Fruit fly (Drosophila melanogaster) whole organism, embryonic: Measurements from ENCODE around the gene CG9021.

Experiments
- CG11504 ChIP-seq: fragments of 200-800 bp; sonication (Bioruptor generic); optimal IDR thresholded peaks from 3 replicates; lab custom pipeline; 2019; ENCODE audit warnings: missing biosample characterization, mild to moderate bottlenecking, missing genetic modification characterization, moderate library complexity
- CG12155 ChIP-seq: fragments of 200-800 bp; sonication (Bioruptor generic); optimal IDR thresholded peaks from 3 replicates; lab custom pipeline; 2016; ENCODE audit warnings: missing biosample characterization, missing genetic modification characterization
- CG1233 ChIP-seq: fragments of 200-800 bp; sonication (Bioruptor generic); optimal IDR thresholded peaks from 4 replicates; lab custom pipeline; 2018; ENCODE audit warnings: missing biosample characterization, mild to moderate bottlenecking, missing genetic modification characterization
- CG12942 ChIP-seq: fragments of 200-800 bp; sonication (Bioruptor generic); optimal IDR thresholded peaks from 3 replicates; lab custom pipeline; 2016; ENCODE audit warnings: missing biosample characterization, missing genetic modification characterization
- CG14667 ChIP-seq: fragments of 200-800 bp; sonication (Bioruptor generic); IDR thresholded peaks from 2 replicates; pipeline ENCODE4 v1.3.6; 2022; ENCODE audit warnings: missing biosample characterization, missing genetic modification characterization
- CG15269 ChIP-seq: fragments of 200-800 bp; sonication (Bioruptor generic); optimal IDR thresholded peaks from 2 replicates; lab custom pipeline; 2018; ENCODE audit warnings: missing biosample characterization, mild to moderate bottlenecking, missing genetic modification characterization, moderate library complexity
- CG16815 ChIP-seq: fragments of 200-800 bp; sonication (Bioruptor generic); optimal IDR thresholded peaks from 3 replicates; lab custom pipeline; 2017; ENCODE audit warnings: missing biosample characterization, mild to moderate bottlenecking, missing genetic modification characterization
- CG17359 ChIP-seq: fragments of 200-800 bp; sonication (Bioruptor generic); optimal IDR thresholded peaks from 3 replicates; lab custom pipeline; 2018; ENCODE audit warnings: missing biosample characterization, mild to moderate bottlenecking, missing genetic modification characterization, moderate library complexity
- CG17612 ChIP-seq: fragments of 200-800 bp; sonication (Bioruptor generic); IDR thresholded peaks from 2 replicates; pipeline ENCODE4 v1.3.6; 2022; ENCODE audit warnings: missing biosample characterization, missing genetic modification characterization
- CG17802 ChIP-seq: fragments of 200-800 bp; sonication (Bioruptor generic); optimal IDR thresholded peaks from 2 replicates; lab custom pipeline; 2018; ENCODE audit warnings: missing biosample characterization, mild to moderate bottlenecking, missing genetic modification characterization, moderate library complexity
- CG18262 ChIP-seq: fragments of 200-800 bp; optimal IDR thresholded peaks from 3 replicates; lab custom pipeline; 2019; ENCODE audit warnings: missing biosample characterization, mild to moderate bottlenecking, missing genetic modification characterization, moderate library complexity
- CG3407 ChIP-seq: fragments of 200-800 bp; sonication (Bioruptor generic); optimal IDR thresholded peaks from 2 replicates; lab custom pipeline; 2018; ENCODE audit warnings: missing biosample characterization, mild to moderate bottlenecking, missing genetic modification characterization
- CG34376 ChIP-seq: fragments of 200-800 bp; sonication (Bioruptor generic); optimal IDR thresholded peaks from 2 replicates; lab custom pipeline; 2018; ENCODE audit warnings: missing biosample characterization, mild to moderate bottlenecking, missing genetic modification characterization
- CG34422 ChIP-seq: fragments of 200-800 bp; sonication (Bioruptor generic); IDR thresholded peaks from 3 replicates; pipeline ENCODE4 v1.3.6; 2022; ENCODE audit warnings: missing biosample characterization, missing genetic modification characterization
- CG4617 ChIP-seq: fragments of 200-800 bp; sonication (Bioruptor generic); optimal IDR thresholded peaks from 3 replicates; lab custom pipeline; 2016; ENCODE audit warnings: missing biosample characterization, missing genetic modification characterization, borderline replicate concordance
- Chrac-16 ChIP-seq: fragments of 200-800 bp; sonication (Bioruptor generic); optimal IDR thresholded peaks from 3 replicates; lab custom pipeline; 2016; ENCODE audit warnings: missing biosample characterization, missing genetic modification characterization
- D19B ChIP-seq: fragments of 200-800 bp; sonication (Bioruptor generic); optimal IDR thresholded peaks from 2 replicates; lab custom pipeline; 2017; ENCODE audit warnings: missing biosample characterization, mild to moderate bottlenecking, missing genetic modification characterization
- Fer1 ChIP-seq: fragments of 200-800 bp; sonication (Bioruptor generic); optimal IDR thresholded peaks from 2 replicates; lab custom pipeline; 2017; ENCODE audit warnings: missing biosample characterization, mild to moderate bottlenecking, missing genetic modification characterization
- HmgD ChIP-seq: fragments of 200-800 bp; sonication (Bioruptor generic); optimal IDR thresholded peaks from 3 replicates; lab custom pipeline; 2016; ENCODE audit warnings: missing biosample characterization, missing genetic modification characterization
- Kr ChIP-seq: fragments of 200-800 bp; sonication (Bioruptor generic); optimal IDR thresholded peaks from 2 replicates; lab custom pipeline; 2017; ENCODE audit warnings: missing biosample characterization, mild to moderate bottlenecking, missing genetic modification characterization
- Lhr ChIP-seq: fragments of 200-800 bp; sonication (Bioruptor generic); optimal IDR thresholded peaks from 3 replicates; lab custom pipeline; 2017; ENCODE audit warnings: mild to moderate bottlenecking, missing biosample characterization, missing genetic modification reagents, missing genetic modification characterization
- MESR4 ChIP-seq: fragments of 200-800 bp; sonication (Bioruptor generic); optimal IDR thresholded peaks from 2 replicates; lab custom pipeline; 2018; ENCODE audit warnings: missing biosample characterization, mild to moderate bottlenecking, missing genetic modification characterization, moderate library complexity
- MTF-1 ChIP-seq: fragments of 200-800 bp; sonication (Bioruptor generic); optimal IDR thresholded peaks from 2 replicates; lab custom pipeline; 2018; ENCODE audit warnings: missing biosample characterization, mild to moderate bottlenecking, missing genetic modification characterization, borderline replicate concordance
- Med ChIP-seq: fragments of 200-800 bp; sonication (Bioruptor generic); peaks from one replicate; lab custom pipeline; 2016; ENCODE audit warnings: missing biosample characterization, missing genetic modification characterization, mild to moderate bottlenecking, inconsistent platforms, moderate library complexity
- PHDP ChIP-seq: fragments of 200-800 bp; sonication (Bioruptor generic); optimal IDR thresholded peaks from 3 replicates; lab custom pipeline; 2018; ENCODE audit warnings: missing biosample characterization, mild to moderate bottlenecking, missing genetic modification characterization, moderate library complexity
- Tbp ChIP-seq: fragments of >200 bp; optimal IDR thresholded peaks from 2 replicates; lab custom pipeline; 2018; ENCODE audit warnings: missing biosample characterization, missing genetic modification characterization
- cad ChIP-seq: fragments of >200 bp; optimal IDR thresholded peaks from 2 replicates; lab custom pipeline; 2017; ENCODE audit warnings: missing biosample characterization, missing genetic modification characterization
- caup ChIP-seq: fragments of 200-800 bp; sonication (Bioruptor generic); optimal IDR thresholded peaks from 3 replicates; lab custom pipeline; 2017; ENCODE audit warnings: missing biosample characterization, mild to moderate bottlenecking, missing genetic modification characterization, moderate library complexity; ENCODE audit not compliant: severe bottlenecking
- croc ChIP-seq: fragments of 200-800 bp; sonication (Bioruptor generic); conservative IDR thresholded peaks from 3 replicates; pipeline ENCODE4 v1.3.6; 2022; ENCODE audit warnings: missing biosample characterization, missing genetic modification characterization
- crp ChIP-seq, 2 experiments: fragments of 200-800 bp; sonication (Bioruptor generic); optimal IDR thresholded peaks; 2 replicates in 1 of 2; 3 replicates in 1 of 2; lab custom pipeline; 2017; ENCODE audit warnings: missing biosample characterization in 2 of 2, missing genetic modification characterization in 2 of 2, mild to moderate bottlenecking in 1 of 2, moderate library complexity in 1 of 2
- dimm ChIP-seq: fragments of 200-800 bp; sonication (Bioruptor generic); IDR thresholded peaks from 2 replicates; pipeline ENCODE4 v1.3.6; 2022; ENCODE audit warnings: missing biosample characterization, missing genetic modification characterization
- ems ChIP-seq: fragments of 200-800 bp; sonication (Bioruptor generic); optimal IDR thresholded peaks from 3 replicates; lab custom pipeline; 2016; ENCODE audit warnings: missing biosample characterization, missing genetic modification characterization
- fd3F ChIP-seq: fragments of 200-800 bp; sonication (Bioruptor generic); optimal IDR thresholded peaks from 2 replicates; lab custom pipeline; 2018; ENCODE audit warnings: missing biosample characterization, mild to moderate bottlenecking, missing genetic modification characterization, moderate library complexity
- gcm2 ChIP-seq: fragments of 200-800 bp; sonication (Bioruptor generic); optimal IDR thresholded peaks from 2 replicates; lab custom pipeline; 2016; ENCODE audit warnings: missing biosample characterization, missing genetic modification characterization
- gem ChIP-seq: fragments of 200-800 bp; sonication (Bioruptor generic); optimal IDR thresholded peaks from 2 replicates; lab custom pipeline; 2019; ENCODE audit warnings: missing biosample characterization, mild to moderate bottlenecking, missing genetic modification characterization, moderate library complexity
- ind ChIP-seq: fragments of 200-800 bp; sonication (Bioruptor generic); optimal IDR thresholded peaks from 3 replicates; lab custom pipeline; 2016; ENCODE audit warnings: missing biosample characterization, missing genetic modification characterization
- jigr1 ChIP-seq: fragments of 200-800 bp; sonication (Bioruptor generic); IDR thresholded peaks from 3 replicates; pipeline ENCODE4 v1.3.6; 2022; ENCODE audit warnings: missing biosample characterization, missing genetic modification characterization
- lmd ChIP-seq: fragments of 200-800 bp; sonication (Bioruptor generic); IDR thresholded peaks from 2 replicates; pipeline ENCODE4 v1.3.6; 2022; ENCODE audit warnings: missing biosample characterization, missing genetic modification characterization
- luna ChIP-seq: fragments of 200-800 bp; sonication (Bioruptor generic); optimal IDR thresholded peaks from 2 replicates; lab custom pipeline; 2016; ENCODE audit warnings: missing biosample characterization, missing genetic modification characterization
- nau ChIP-seq: fragments of 200-800 bp; sonication (Bioruptor generic); optimal IDR thresholded peaks from 3 replicates; lab custom pipeline; 2017; ENCODE audit warnings: missing biosample characterization, mild to moderate bottlenecking, missing genetic modification characterization, missing genetic modification reagents
- nom ChIP-seq: fragments of 200-800 bp; sonication (Bioruptor generic); optimal IDR thresholded peaks from 2 replicates; lab custom pipeline; 2017; ENCODE audit warnings: missing biosample characterization, missing genetic modification characterization, mild to moderate bottlenecking, moderate library complexity, missing genetic modification reagents
- pan ChIP-seq, 4 experiments: fragments of >200 bp in 3 of 4; fragments of 200-800 bp in 1 of 4; sonication (Bioruptor generic) in 1 of 4; optimal IDR thresholded peaks in 3 of 4; IDR thresholded peaks in 1 of 4; 2 replicates each; pipeline versions ENCODE4 v1.3.6 to Lab custom; 2017 to 2022; ENCODE audit warnings: missing biosample characterization in 2 of 4, missing genetic modification characterization in 2 of 4, mixed read lengths in 1 of 4
- phol ChIP-seq: fragments of 200-800 bp; sonication (Bioruptor generic); optimal IDR thresholded peaks from 3 replicates; lab custom pipeline; 2018; ENCODE audit warnings: missing biosample characterization, mild to moderate bottlenecking, missing genetic modification characterization, moderate library complexity
- pzg ChIP-seq: fragments of 200-800 bp; sonication (Bioruptor generic); optimal IDR thresholded peaks from 3 replicates; lab custom pipeline; 2018; ENCODE audit warnings: missing biosample characterization, mild to moderate bottlenecking, missing genetic modification characterization, moderate library complexity
- shn ChIP-seq: fragments of 200-800 bp; sonication (Bioruptor generic); optimal IDR thresholded peaks from 3 replicates; lab custom pipeline; 2016; ENCODE audit warnings: missing biosample characterization, missing genetic modification characterization
- slou ChIP-seq: fragments of 200-800 bp; sonication (Bioruptor generic); optimal IDR thresholded peaks from 3 replicates; lab custom pipeline; 2016; ENCODE audit warnings: missing biosample characterization, missing genetic modification characterization
- sqz ChIP-seq: fragments of 200-800 bp; sonication (Bioruptor generic); optimal IDR thresholded peaks from 3 replicates; lab custom pipeline; 2018; ENCODE audit warnings: missing biosample characterization, mild to moderate bottlenecking, missing genetic modification characterization
- stc ChIP-seq: fragments of 200-800 bp; sonication (Bioruptor generic); IDR thresholded peaks from 2 replicates; pipeline ENCODE4 v1.3.6; 2022; ENCODE audit warnings: missing biosample characterization, missing genetic modification characterization

The CG9021 gene

dm6 chr2L:5948775-5949526 is 44.5 kb upstream of the CG9021 start, which contains the start of gene CG9044 (continued):
- TF ChIP-seq ems (GFP tag; lab: Kevin White, UChicago) (peak; percentile 30), jigr1 (GFP tag; lab: Robert Waterston, UW) (0 out of 3 replicates have a peak, but pooled peaks have one; percentile 23), croc (GFP tag; lab: Robert Waterston, UW) (peak; percentile 28; the same call in 1 of the 3 replicates), CG17612 (GFP tag; lab: Robert Waterston, UW) (no peak), crp (GFP tag; optimal IDR thresholded peaks at IDR 0.05; lab: Kevin White, UChicago) (no peak), phol (tag; lab: Kevin White, UChicago) (peak; percentile 78), CG34422 (GFP tag; lab: Robert Waterston, UW) (peak; percentile 49; the same call in 1 of the 3 replicates), MESR4 (GFP tag; lab: Kevin White, UChicago) (no peak), Lhr (GFP tag; lab: Kevin White, UChicago) (peak; percentile 46), CG14667 (GFP tag; lab: Robert Waterston, UW) (no peak), nau (no peak), sqz (GFP tag; lab: Kevin White, UChicago) (no peak), Med (GFP tag; lab: Kevin White, UChicago) (peak; percentile 93), stc (GFP tag; lab: Robert Waterston, UW) (no peak), D19B (GFP tag; lab: Kevin White, UChicago) (no peak), CG17359 (tag; lab: Kevin White, UChicago) (no peak), Tbp (GFP tag; lab: Kevin White, UChicago) (no peak), luna (GFP tag; lab: Kevin White, UChicago) (no peak), pan (optimal IDR thresholded peaks at IDR 0.05; lab: Kevin White, UChicago) (no peak), pan (GFP tag; optimal IDR thresholded peaks at IDR 0.05 in 1 of 2, IDR thresholded peaks at IDR 0.05 in 1 of 2) (no peak), CG3407 (GFP tag; lab: Kevin White, UChicago) (no peak), CG15269 (tag; lab: Kevin White, UChicago) (no peak), fd3F (GFP tag; lab: Kevin White, UChicago) (peak; percentile 46), CG12942 (peak; percentile 36), cad (GFP tag; lab: Kevin White, UChicago) (no peak), Chrac-16 (GFP tag; lab: Kevin White, UChicago) (peak; percentile 61), CG16815 (GFP tag; lab: Kevin White, UChicago) (peak; percentile 21), pzg (GFP tag; lab: Kevin White, UChicago) (peak; percentile 69), nom (GFP tag; lab: Kevin White, UChicago) (no peak), CG11504 (tag; lab: Kevin White, UChicago) (no peak), CG12155 (GFP tag; lab: Kevin White, UChicago) (peak; percentile 57), shn (GFP tag; lab: Kevin White, UChicago) (peak; percentile 57), CG4617 (peak; percentile 75), CG1233 (GFP tag; lab: Kevin White, UChicago) (peak; percentile 39), CG34376 (GFP tag; lab: Kevin White, UChicago) (no peak), PHDP (tag; lab: Kevin White, UChicago) (no peak), dimm (GFP tag; lab: Robert Waterston, UW) (no peak), MTF-1 (GFP tag; lab: Kevin White, UChicago) (no peak), CG17802 (tag; lab: Kevin White, UChicago) (peak; percentile 27), ind (GFP tag; lab: Kevin White, UChicago) (peak; percentile 66), lmd (GFP tag; lab: Robert Waterston, UW) (peak; percentile 59; the same call in 1 of the 2 replicates), Kr (GFP tag; lab: Kevin White, UChicago) (no peak), Fer1 (GFP tag; lab: Kevin White, UChicago) (no peak), CG18262 (tag; lab: Kevin White, UChicago) (no peak), HmgD (GFP tag; lab: Kevin White, UChicago) (peak; percentile 31), slou (GFP tag; lab: Kevin White, UChicago) (peak; percentile 21), gcm2 (GFP tag; lab: Kevin White, UChicago) (no peak), gem (tag; lab: Kevin White, UChicago) (no peak), caup (no peak)
